Fruit fly (Drosophila melanogaster) whole organism, embryonic: ENCODE measurements around the gene mia.

Experiments used
- BtbVII ChIP-seq: fragments of 200-800 bp; sonication (Bioruptor generic); optimal IDR thresholded peaks from 3 replicates; lab custom pipeline; 2017; ENCODE audit warnings: missing biosample characterization, mild to moderate bottlenecking, missing genetic modification characterization
- CG11696 ChIP-seq: fragments of 200-800 bp; sonication (Bioruptor generic); IDR thresholded peaks from 2 replicates; pipeline ENCODE4 v1.3.6; 2022; ENCODE audit warnings: missing biosample characterization, missing genetic modification characterization
- CG1233 ChIP-seq: fragments of 200-800 bp; sonication (Bioruptor generic); optimal IDR thresholded peaks from 4 replicates; lab custom pipeline; 2018; ENCODE audit warnings: missing biosample characterization, mild to moderate bottlenecking, missing genetic modification characterization
- CG13894 ChIP-seq: fragments of 200-800 bp; sonication (Bioruptor generic); optimal IDR thresholded peaks from 3 replicates; lab custom pipeline; 2018; ENCODE audit warnings: missing biosample characterization, mild to moderate bottlenecking, missing genetic modification characterization, moderate library complexity
- CG1529 ChIP-seq: fragments of 200-800 bp; sonication (Bioruptor generic); optimal IDR thresholded peaks from 3 replicates; lab custom pipeline; 2018; ENCODE audit warnings: missing biosample characterization, missing genetic modification characterization
- CG17328 ChIP-seq: fragments of 200-800 bp; sonication (Bioruptor generic); IDR thresholded peaks from 2 replicates; pipeline ENCODE4 v1.3.6; 2022; ENCODE audit warnings: missing biosample characterization, missing genetic modification characterization
- CG17361 ChIP-seq: fragments of 200-800 bp; sonication (Bioruptor generic); IDR thresholded peaks from 3 replicates; pipeline ENCODE4 v1.3.6; 2022; ENCODE audit warnings: missing biosample characterization, missing genetic modification characterization
- CG2199 ChIP-seq: fragments of 200-800 bp; sonication (Bioruptor generic); IDR thresholded peaks from 3 replicates; pipeline ENCODE4 v1.3.6; 2022; ENCODE audit warnings: missing biosample characterization, missing genetic modification characterization
- CG2712 ChIP-seq: fragments of 200-800 bp; optimal IDR thresholded peaks from 3 replicates; lab custom pipeline; 2019; ENCODE audit warnings: missing biosample characterization, mild to moderate bottlenecking, missing genetic modification characterization, moderate library complexity
- CG31441 ChIP-seq: fragments of 200-800 bp; sonication (Bioruptor generic); IDR thresholded peaks from 2 replicates; pipeline ENCODE4 v1.3.6; 2022; ENCODE audit warnings: missing biosample characterization, missing genetic modification characterization
- CG32767 ChIP-seq: fragments of 200-800 bp; sonication (Bioruptor generic); IDR thresholded peaks from 2 replicates; pipeline ENCODE4 v1.3.6; 2022; ENCODE audit warnings: missing biosample characterization, missing genetic modification characterization
- CG34376 ChIP-seq: fragments of 200-800 bp; sonication (Bioruptor generic); optimal IDR thresholded peaks from 2 replicates; lab custom pipeline; 2018; ENCODE audit warnings: missing biosample characterization, mild to moderate bottlenecking, missing genetic modification characterization
- CG4360 ChIP-seq: fragments of 200-800 bp; sonication (Bioruptor generic); IDR thresholded peaks from 2 replicates; pipeline ENCODE4 v1.3.6; 2022; ENCODE audit warnings: missing biosample characterization, missing genetic modification characterization
- CG6689 ChIP-seq: fragments of 200-800 bp; sonication (Bioruptor generic); IDR thresholded peaks from 2 replicates; pipeline ENCODE4 v1.3.6; 2022; ENCODE audit warnings: missing biosample characterization, missing genetic modification characterization
- CG8765 ChIP-seq: fragments of 200-800 bp; sonication (Bioruptor generic); IDR thresholded peaks from 2 replicates; pipeline ENCODE4 v1.3.6; 2022; ENCODE audit warnings: missing biosample characterization, missing genetic modification characterization
- CG9437 ChIP-seq: fragments of 200-800 bp; sonication (Bioruptor generic); optimal IDR thresholded peaks from 2 replicates; lab custom pipeline; 2018; ENCODE audit warnings: missing biosample characterization, mild to moderate bottlenecking, missing genetic modification characterization
- CG9797 ChIP-seq: fragments of 200-800 bp; sonication (Bioruptor generic); optimal IDR thresholded peaks from 3 replicates; lab custom pipeline; 2018; ENCODE audit warnings: missing biosample characterization, mild to moderate bottlenecking, missing genetic modification characterization
- Dll ChIP-seq: fragments of 200-800 bp; sonication (Bioruptor generic); IDR thresholded peaks from 4 replicates; pipeline ENCODE4 v1.3.6; 2022; ENCODE audit warnings: missing biosample characterization, missing genetic modification characterization; ENCODE audit not compliant: partially characterized antibody
- GATAe ChIP-seq: fragments of 200-800 bp; sonication (Bioruptor generic); conservative IDR thresholded peaks from 2 replicates; pipeline ENCODE4 v1.3.6; 2022; ENCODE audit warnings: missing biosample characterization, missing genetic modification characterization
- H2.0 ChIP-seq: fragments of 200-800 bp; sonication (Bioruptor generic); IDR thresholded peaks from 2 replicates; pipeline ENCODE4 v1.3.6; 2022; ENCODE audit warnings: missing biosample characterization, missing genetic modification characterization
- HLH4C ChIP-seq: fragments of 200-800 bp; sonication (Bioruptor generic); IDR thresholded peaks from 3 replicates; pipeline ENCODE4 v1.3.6; 2022; ENCODE audit warnings: missing biosample characterization, missing genetic modification characterization; ENCODE audit not compliant: partially characterized antibody
- Hey ChIP-seq: fragments of 200-800 bp; sonication (Bioruptor generic); optimal IDR thresholded peaks from 3 replicates; lab custom pipeline; 2018; ENCODE audit warnings: missing biosample characterization, mild to moderate bottlenecking, missing genetic modification characterization
- Lim3 ChIP-seq: fragments of 200-800 bp; sonication (Bioruptor generic); IDR thresholded peaks from 2 replicates; pipeline ENCODE4 v1.3.6; 2022; ENCODE audit warnings: missing biosample characterization, missing genetic modification characterization
- Poxn ChIP-seq: fragments of 200-800 bp; sonication (Bioruptor generic); IDR thresholded peaks from 2 replicates; pipeline ENCODE4 v1.3.6; 2022; ENCODE audit warnings: missing biosample characterization, missing genetic modification characterization
- Rfx ChIP-seq: fragments of 200-800 bp; sonication (Bioruptor generic); IDR thresholded peaks from 2 replicates; pipeline ENCODE4 v1.3.6; 2022; ENCODE audit warnings: missing biosample characterization, missing genetic modification characterization
- bbx ChIP-seq: fragments of 200-800 bp; sonication (Bioruptor generic); IDR thresholded peaks from 2 replicates; pipeline ENCODE4 v1.3.6; 2022; ENCODE audit warnings: missing biosample characterization, missing genetic modification characterization; ENCODE audit not compliant: partially characterized antibody
- bigmax ChIP-seq: fragments of 200-800 bp; sonication (Bioruptor generic); optimal IDR thresholded peaks from 2 replicates; lab custom pipeline; 2018; ENCODE audit warnings: missing biosample characterization, mild to moderate bottlenecking, missing genetic modification characterization
- btn ChIP-seq: fragments of 200-800 bp; sonication (Bioruptor generic); optimal IDR thresholded peaks from 2 replicates; lab custom pipeline; 2016; ENCODE audit warnings: missing biosample characterization, missing genetic modification characterization
- cas ChIP-seq: fragments of 200-800 bp; sonication (Bioruptor generic); IDR thresholded peaks from 2 replicates; pipeline ENCODE4 v1.3.6; 2022; ENCODE audit warnings: missing biosample characterization, missing genetic modification characterization
- cg ChIP-seq: fragments of 200-800 bp; sonication (Bioruptor generic); optimal IDR thresholded peaks from 3 replicates; lab custom pipeline; 2019; ENCODE audit warnings: missing biosample characterization, mild to moderate bottlenecking, missing genetic modification characterization, moderate library complexity
- crp ChIP-seq, 2 experiments: fragments of 200-800 bp; sonication (Bioruptor generic); optimal IDR thresholded peaks; 2 replicates in 1 of 2; 3 replicates in 1 of 2; lab custom pipeline; 2017; ENCODE audit warnings: missing biosample characterization in 2 of 2, missing genetic modification characterization in 2 of 2, mild to moderate bottlenecking in 1 of 2, moderate library complexity in 1 of 2
- fd64A ChIP-seq: fragments of 200-800 bp; sonication (Bioruptor generic); optimal IDR thresholded peaks from 3 replicates; lab custom pipeline; 2018; ENCODE audit warnings: missing biosample characterization, mild to moderate bottlenecking, missing genetic modification characterization
- gro ChIP-seq: fragments of 200-800 bp; sonication (Bioruptor generic); optimal IDR thresholded peaks from 2 replicates; lab custom pipeline; 2016; ENCODE audit warnings: missing biosample characterization, missing genetic modification characterization
- hbn ChIP-seq: fragments of 200-800 bp; sonication (Bioruptor generic); IDR thresholded peaks from 2 replicates; pipeline ENCODE4 v1.3.6; 2022; ENCODE audit warnings: missing biosample characterization, missing genetic modification characterization; ENCODE audit not compliant: partially characterized antibody
- her ChIP-seq: fragments of 200-800 bp; sonication (Bioruptor generic); optimal IDR thresholded peaks from 2 replicates; lab custom pipeline; 2016; ENCODE audit warnings: missing biosample characterization, missing genetic modification characterization
- insv ChIP-seq, 2 experiments: fragments of 200-800 bp; sonication (Bioruptor generic); optimal IDR thresholded peaks; 3 replicates each; lab custom pipeline; 2016 to 2018; ENCODE audit warnings: missing biosample characterization in 2 of 2, missing genetic modification characterization in 2 of 2
- kah ChIP-seq: fragments of 200-800 bp; sonication (Bioruptor generic); optimal IDR thresholded peaks from 2 replicates; lab custom pipeline; 2018; ENCODE audit warnings: missing biosample characterization, mild to moderate bottlenecking, missing genetic modification characterization
- klu ChIP-seq: fragments of 200-800 bp; sonication (Bioruptor generic); IDR thresholded peaks from 2 replicates; pipeline ENCODE4 v1.3.6; 2022; ENCODE audit warnings: missing biosample characterization, missing genetic modification characterization
- mirr ChIP-seq: fragments of 200-800 bp; sonication (Bioruptor generic); optimal IDR thresholded peaks from 3 replicates; lab custom pipeline; 2018; ENCODE audit warnings: missing biosample characterization, mild to moderate bottlenecking, missing genetic modification characterization
- mld ChIP-seq: fragments of 200-800 bp; sonication (Bioruptor generic); IDR thresholded peaks from 3 replicates; pipeline ENCODE4 v1.3.6; 2022; ENCODE audit warnings: missing biosample characterization, missing genetic modification characterization; ENCODE audit not compliant: partially characterized antibody
- onecut ChIP-seq: fragments of 200-800 bp; sonication (Bioruptor generic); IDR thresholded peaks from 2 replicates; pipeline ENCODE4 v1.3.6; 2022; ENCODE audit warnings: missing biosample characterization, missing genetic modification characterization
- p53 ChIP-seq: fragments of 200-800 bp; sonication (Bioruptor generic); optimal IDR thresholded peaks from 2 replicates; lab custom pipeline; 2016; ENCODE audit warnings: missing biosample characterization, missing genetic modification characterization
- peb ChIP-seq: fragments of 200-800 bp; sonication (Bioruptor generic); IDR thresholded peaks from 2 replicates; pipeline ENCODE4 v1.3.6; 2022; ENCODE audit warnings: missing biosample characterization, missing genetic modification characterization
- pfk ChIP-seq: fragments of 200-800 bp; sonication (Bioruptor generic); optimal IDR thresholded peaks from 2 replicates; lab custom pipeline; 2018; ENCODE audit warnings: missing biosample characterization, mild to moderate bottlenecking, missing genetic modification characterization, moderate library complexity
- sens-2 ChIP-seq: fragments of 200-800 bp; sonication (Bioruptor generic); IDR thresholded peaks from 2 replicates; pipeline ENCODE4 v1.3.6; 2022; ENCODE audit warnings: missing biosample characterization, missing genetic modification characterization
- sna ChIP-seq: fragments of 200-800 bp; sonication (Bioruptor generic); IDR thresholded peaks from 2 replicates; pipeline ENCODE4 v1.3.6; 2022; ENCODE audit warnings: missing biosample characterization, missing genetic modification characterization; ENCODE audit not compliant: partially characterized antibody
- so ChIP-seq: fragments of 200-800 bp; sonication (Bioruptor generic); IDR thresholded peaks from 3 replicates; pipeline ENCODE4 v1.3.6; 2022; ENCODE audit warnings: missing biosample characterization, missing genetic modification characterization
- sug ChIP-seq: fragments of 200-800 bp; optimal IDR thresholded peaks from 2 replicates; lab custom pipeline; 2019; ENCODE audit warnings: missing biosample characterization, mild to moderate bottlenecking, missing genetic modification characterization, moderate library complexity
- tap ChIP-seq: fragments of 200-800 bp; optimal IDR thresholded peaks from 3 replicates; lab custom pipeline; 2019; ENCODE audit warnings: missing biosample characterization, mild to moderate bottlenecking, missing genetic modification characterization, moderate library complexity
- tin ChIP-seq: fragments of 200-800 bp; sonication (Bioruptor generic); optimal IDR thresholded peaks from 3 replicates; lab custom pipeline; 2016; ENCODE audit warnings: missing biosample characterization, missing genetic modification characterization
- twi ChIP-seq: fragments of 200-800 bp; optimal IDR thresholded peaks from 2 replicates; lab custom pipeline; 2019; ENCODE audit warnings: missing biosample characterization, mild to moderate bottlenecking, missing genetic modification characterization, moderate library complexity

mia gene

DNA sequence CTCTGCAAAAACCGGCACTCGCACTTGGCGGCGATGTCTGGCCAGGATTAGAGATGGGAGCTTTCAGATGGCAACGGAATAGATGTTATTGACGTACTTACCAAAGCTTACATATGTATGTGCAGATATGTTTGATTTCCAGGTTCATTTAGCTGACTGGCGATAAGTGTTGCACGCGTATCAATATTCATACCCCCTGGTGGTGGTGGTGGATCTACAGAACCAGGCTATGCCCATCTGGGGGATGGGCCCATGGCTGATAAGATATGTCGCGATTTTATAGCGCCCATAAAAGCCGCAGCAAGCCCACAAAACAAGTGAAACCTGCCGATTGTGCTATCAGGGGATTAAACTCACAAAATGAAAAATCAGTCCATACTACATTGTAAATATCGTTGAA lies 20.8 kb upstream of the mia start:
- TF ChIP-seq Rfx (GFP tag; lab: Robert Waterston, UW) (no peak), GATAe (peak; percentile 21; the same call in 1 of the 2 replicates), CG13894 (tag; lab: Kevin White, UChicago) (no peak), CG34376 (GFP tag; lab: Kevin White, UChicago) (peak; percentile 9), sug (peak; percentile 97), crp (GFP tag; optimal IDR thresholded peaks at IDR 0.05; lab: Kevin White, UChicago) (no peak), BtbVII (GFP tag; lab: Kevin White, UChicago) (peak; percentile 8), Hey (tag; lab: Kevin White, UChicago) (peak; percentile 92), mirr (GFP tag; lab: Kevin White, UChicago) (peak; percentile 6)

DNA sequence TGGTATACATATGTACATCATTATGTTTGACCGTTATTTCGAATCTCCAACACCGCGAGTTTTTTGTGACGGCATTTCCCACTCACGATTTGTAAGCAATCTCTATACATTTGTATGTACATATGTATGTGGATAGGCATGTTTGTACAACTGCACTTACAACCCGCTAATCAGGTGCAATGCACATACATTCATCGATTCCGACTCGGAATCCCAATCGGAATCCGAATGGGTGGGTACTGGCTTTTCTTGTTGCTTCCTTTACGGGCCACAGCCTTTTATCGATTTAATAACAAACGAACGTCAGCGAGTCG lies 20.4 kb upstream of the mia start:
- TF ChIP-seq klu (GFP tag; lab: Robert Waterston, UW) (no peak), insv (GFP tag; optimal IDR thresholded peaks at IDR 0.05; lab: Kevin White, UChicago) (peak; percentile 17 to 85), sens-2 (no peak), CG17328 (GFP tag; lab: Robert Waterston, UW) (0 out of 2 replicates have a peak, but pooled peaks have one; percentile 1), CG13894 (tag; lab: Kevin White, UChicago) (no peak), CG1233 (GFP tag; lab: Kevin White, UChicago) (no peak), CG6689 (no peak), p53 (GFP tag; lab: Kevin White, UChicago) (no peak), fd64A (GFP tag; lab: Kevin White, UChicago) (no peak), CG11696 (GFP tag; lab: Robert Waterston, UW) (no peak), CG8765 (GFP tag; lab: Robert Waterston, UW) (no peak), Poxn (GFP tag; lab: Robert Waterston, UW) (no peak), sna (GFP tag; lab: Robert Waterston, UW) (no peak), peb (no peak), bigmax (no peak), so (GFP tag; lab: Robert Waterston, UW) (no peak), CG32767 (GFP tag; lab: Robert Waterston, UW) (peak; percentile 7; the same call in 1 of the 2 replicates), HLH4C (GFP tag; lab: Robert Waterston, UW) (no peak), gro (GFP tag; lab: Kevin White, UChicago) (no peak), bbx (GFP tag; lab: Robert Waterston, UW) (no peak), onecut (GFP tag; lab: Robert Waterston, UW) (peak; percentile 41), cas (GFP tag; lab: Robert Waterston, UW) (no peak), CG31441 (GFP tag; lab: Robert Waterston, UW) (no peak), CG2712 (tag; lab: Kevin White, UChicago) (no peak), CG1529 (no peak), cg (GFP tag; lab: Kevin White, UChicago) (peak; percentile 14), Dll (no peak), hbn (GFP tag; lab: Robert Waterston, UW) (no peak), CG2199 (GFP tag; lab: Robert Waterston, UW) (0 out of 3 replicates have a peak, but pooled peaks have one; percentile 24), mld (GFP tag; lab: Robert Waterston, UW) (no peak), H2.0 (GFP tag; lab: Robert Waterston, UW) (no peak), btn (no peak), twi (tag; lab: Kevin White, UChicago) (peak; percentile 68), CG4360 (no peak), her (GFP tag; lab: Kevin White, UChicago) (no peak), tap (tag; lab: Kevin White, UChicago) (no peak), CG9437 (GFP tag; lab: Kevin White, UChicago) (no peak), tin (no peak), CG9797 (GFP tag; lab: Kevin White, UChicago) (no peak), CG17361 (GFP tag; lab: Robert Waterston, UW) (no peak), kah (GFP tag; lab: Kevin White, UChicago) (no peak), Lim3 (no peak), pfk (GFP tag; lab: Kevin White, UChicago) (no peak)
